Worm (Caenorhabditis elegans): ENCODE data around the gene F56B3.9.
A peak's percentile ranks its signal among the peaks of the same experiment; 100 is the strongest.

Gene F56B3.9

DNA sequence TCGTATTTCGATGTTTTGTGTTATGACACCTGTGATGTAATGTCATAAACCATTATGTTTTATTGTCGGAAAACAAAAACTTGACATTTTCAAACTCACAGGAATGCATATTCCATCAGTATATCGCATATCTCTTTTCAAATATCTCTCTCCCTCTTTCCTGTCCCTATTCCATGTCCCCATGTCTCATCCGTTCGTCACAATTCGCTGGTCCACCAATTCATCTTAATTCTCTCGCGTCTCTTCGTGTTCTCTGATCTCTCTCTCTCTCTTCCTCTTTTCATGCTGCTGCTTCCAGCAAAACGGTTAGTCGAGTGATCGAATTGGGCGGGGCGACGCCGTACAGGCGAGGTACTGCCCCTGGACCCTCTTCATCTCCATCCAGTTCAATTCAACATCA lies 29.3 kb upstream of the F56B3.9 start:
- TF ChIP-seq zip-8 (tag; optimal IDR thresholded peaks at IDR 0.05) (no peak), unc-62 (GFP tag; optimal IDR thresholded peaks at IDR 0.05) (peak; percentile 53)

DNA sequence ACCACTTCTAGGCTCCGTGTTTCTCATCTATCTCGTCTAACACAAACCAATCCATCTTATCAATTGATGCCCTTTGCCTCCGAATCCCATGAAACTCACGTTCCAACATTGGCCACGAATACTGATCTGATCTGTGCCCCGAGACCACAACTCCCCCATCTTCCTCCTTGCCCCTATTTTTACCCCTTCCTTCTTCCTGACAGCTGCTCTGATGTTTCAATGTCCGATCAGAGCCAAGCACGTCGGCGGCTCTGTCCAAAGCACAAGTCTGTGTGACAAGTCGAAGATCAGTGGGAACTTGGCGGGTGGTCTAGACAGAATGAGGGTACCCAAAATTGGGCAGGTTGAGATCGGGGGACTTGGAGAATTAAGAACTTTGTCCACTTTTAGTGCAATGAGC lies 24.8 kb upstream of the F56B3.9 start:
- TF ChIP-seq bed-3 (GFP tag; optimal IDR thresholded peaks at IDR 0.05) (no peak), flh-1 (GFP tag; optimal IDR thresholded peaks at IDR 0.05) (no peak), mab-5 (tag; optimal IDR thresholded peaks at IDR 0.05) (no peak), hlh-1 (tag; optimal IDR thresholded peaks at IDR 0.05) (no peak), tbx-8 (GFP tag; optimal IDR thresholded peaks at IDR 0.05) (no peak)

DNA sequence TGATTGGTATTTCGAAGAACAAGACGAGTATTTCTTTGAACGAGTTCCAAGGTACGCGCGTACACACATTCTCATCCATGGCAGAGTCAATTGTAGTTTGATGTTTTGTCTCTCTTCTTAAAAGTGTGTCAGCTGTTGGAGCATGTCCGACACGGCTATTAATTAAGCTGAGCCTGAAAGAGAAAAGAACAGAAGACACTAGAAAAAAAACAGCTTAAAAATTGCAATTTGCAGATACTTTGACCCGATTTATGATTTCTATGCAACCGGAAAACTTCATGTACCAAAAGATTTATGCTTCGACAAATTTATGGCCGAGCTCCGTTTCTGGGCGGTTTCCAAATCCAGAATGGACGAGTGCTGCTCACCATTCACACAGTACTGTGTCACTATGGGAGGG lies 21.6 kb upstream of the F56B3.9 start:
- TF ChIP-seq ces-1 (GFP tag; optimal IDR thresholded peaks at IDR 0.05) = no peak

DNA sequence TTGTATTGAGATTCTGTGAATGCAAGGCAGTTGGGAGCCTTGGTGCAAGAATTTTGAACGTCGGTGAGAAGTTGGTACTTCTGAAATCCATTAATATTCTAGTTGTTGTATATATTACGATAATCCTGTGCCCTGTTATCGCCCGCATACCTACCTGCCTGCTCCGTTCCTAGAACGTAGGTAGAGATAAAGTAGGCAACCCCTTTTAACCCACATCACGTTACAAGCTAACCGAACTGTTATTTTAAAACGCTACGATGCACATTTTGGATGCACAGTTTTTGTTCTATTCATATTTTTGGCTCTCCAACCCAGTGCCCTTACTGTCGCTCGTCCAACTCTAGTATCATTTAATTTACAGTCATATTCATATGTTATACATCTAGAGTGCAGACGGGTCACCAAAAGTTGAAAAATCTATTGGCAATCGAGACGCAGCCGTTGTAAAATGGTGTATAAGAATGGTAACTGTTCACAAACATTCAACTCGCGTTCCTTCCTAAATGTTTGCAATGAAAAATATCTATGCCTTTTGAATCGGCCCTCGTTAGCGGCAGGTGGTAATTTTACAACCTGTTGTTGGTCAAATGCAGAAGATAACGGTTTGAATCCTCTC lies 16.7 kb upstream of the F56B3.9 start:
- no peak for TF ChIP-seq nhr-28 (tag; optimal IDR thresholded peaks at IDR 0.05)
- TF ChIP-seq ceh-39 (tag; optimal IDR thresholded peaks at IDR 0.05) = no peak
- no peak for TF ChIP-seq ztf-11 (tag; optimal IDR thresholded peaks at IDR 0.05)
- no peak for TF ChIP-seq nhr-2 (tag; optimal IDR thresholded peaks at IDR 0.05)
- TF ChIP-seq sem-2 (GFP tag; optimal IDR thresholded peaks at IDR 0.05) = no peak
- no peak for TF ChIP-seq nhr-76 (tag; optimal IDR thresholded peaks at IDR 0.05)
- no peak for TF ChIP-seq elt-3 (tag; optimal IDR thresholded peaks at IDR 0.05)
- no peak for TF ChIP-seq nhr-12 (tag; optimal IDR thresholded peaks at IDR 0.05)
- no peak for TF ChIP-seq mep-1 (tag; optimal IDR thresholded peaks at IDR 0.05)
- TF ChIP-seq lsy-2 (tag; optimal IDR thresholded peaks at IDR 0.05) = no peak
- no peak for TF ChIP-seq pha-4 (tag; optimal IDR thresholded peaks at IDR 0.05)
- no peak for TF ChIP-seq unc-39 (tag; optimal IDR thresholded peaks at IDR 0.05)
- TF ChIP-seq drap-1 (GFP tag; optimal IDR thresholded peaks at IDR 0.05) = no peak
- TF ChIP-seq ces-1 (GFP tag; optimal IDR thresholded peaks at IDR 0.05) = no peak
- TF ChIP-seq lin-13 (tag; optimal IDR thresholded peaks at IDR 0.05) = no peak
- TF ChIP-seq lin-32 (GFP tag; optimal IDR thresholded peaks at IDR 0.05) = no peak

DNA sequence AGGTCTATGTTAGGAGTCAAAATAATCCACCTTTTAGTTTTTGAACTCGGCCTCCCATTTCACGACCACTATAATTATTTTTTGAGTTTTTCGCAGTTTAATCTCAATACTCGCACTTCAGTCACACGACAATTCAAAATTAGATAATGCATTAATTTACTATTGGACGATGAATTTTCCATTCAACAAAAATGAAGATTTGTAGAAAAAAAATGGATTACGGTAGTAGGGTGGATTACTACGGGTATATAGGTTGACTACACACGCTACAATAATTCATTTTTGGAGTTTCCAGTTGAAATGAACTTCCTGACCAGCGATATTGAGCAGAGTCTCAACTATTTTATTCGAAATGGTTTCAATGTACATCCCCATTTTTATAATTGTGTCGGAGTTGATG lies 14.7 kb upstream of the F56B3.9 start, which contains the start of gene srt-23:
srt-23 (plus strand) TSS at position 301 of the 400 bp plus-strand sequence.
- TF ChIP-seq nhr-76 (tag; optimal IDR thresholded peaks at IDR 0.05) = no peak
- no peak for TF ChIP-seq elt-1 (tag; optimal IDR thresholded peaks at IDR 0.05; ENCODE audit: borderline replicate concordance, insufficient read depth)
- no peak for TF ChIP-seq lsy-2 (tag; optimal IDR thresholded peaks at IDR 0.05)
- no peak for TF ChIP-seq nhr-2 (tag; optimal IDR thresholded peaks at IDR 0.05)
- TF ChIP-seq nhr-12 (tag; optimal IDR thresholded peaks at IDR 0.05) = no peak
- no peak for TF ChIP-seq pha-4 (tag; optimal IDR thresholded peaks at IDR 0.05)
- TF ChIP-seq zip-8 (tag; optimal IDR thresholded peaks at IDR 0.05) = no peak
- TF ChIP-seq ces-1 (GFP tag; optimal IDR thresholded peaks at IDR 0.05) = no peak
- no peak for TF ChIP-seq ceh-83 (GFP tag; optimal IDR thresholded peaks at IDR 0.05)
- no peak for TF ChIP-seq drap-1 (GFP tag; optimal IDR thresholded peaks at IDR 0.05)
- no peak for TF ChIP-seq bed-3 (GFP tag; optimal IDR thresholded peaks at IDR 0.05)

DNA sequence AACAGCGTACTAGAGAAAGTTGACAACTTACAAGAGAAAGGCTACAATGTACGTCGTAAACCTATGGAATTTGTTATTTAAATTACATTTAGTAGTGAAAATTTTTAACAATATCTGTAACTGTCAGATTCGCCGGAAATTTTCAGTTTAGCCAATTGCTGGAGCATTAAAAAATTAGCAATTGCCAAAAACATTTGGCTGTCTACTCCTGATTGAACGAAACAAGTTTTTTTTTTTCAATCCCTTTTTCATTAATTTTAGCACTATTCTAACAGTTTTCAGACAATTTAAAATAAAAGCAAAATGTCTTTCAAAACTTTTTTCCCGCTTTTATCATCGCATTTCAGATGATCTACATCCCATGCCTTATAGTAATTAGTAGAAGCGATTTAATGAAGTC lies 14.2 kb upstream of the F56B3.9 start:
- TF ChIP-seq cnd-1 (tag; optimal IDR thresholded peaks at IDR 0.05) = no peak

DNA sequence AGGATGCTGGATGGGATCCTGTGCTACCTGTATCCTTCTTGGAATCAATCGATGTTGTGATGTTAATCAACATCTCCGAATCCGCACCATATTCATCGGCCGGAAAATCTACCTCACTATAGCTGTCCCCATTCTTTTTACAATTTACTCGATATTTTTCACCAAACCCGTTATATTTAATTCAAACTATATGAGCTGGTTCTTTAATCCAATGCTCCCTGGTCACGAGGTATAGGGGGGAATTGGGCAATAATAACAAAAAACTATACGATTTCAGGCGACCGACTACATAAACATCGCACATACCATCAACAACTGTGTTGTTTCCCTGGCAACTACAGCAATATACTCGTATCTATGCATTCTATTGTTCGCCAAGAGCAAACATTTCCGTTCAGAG lies 13.6 kb upstream of the F56B3.9 start:
- no peak for TF ChIP-seq nhr-2 (tag; optimal IDR thresholded peaks at IDR 0.05)
- no peak for TF ChIP-seq nhr-28 (tag; optimal IDR thresholded peaks at IDR 0.05)
- no peak for TF ChIP-seq nhr-237 (tag; optimal IDR thresholded peaks at IDR 0.05)
- no peak for TF ChIP-seq pha-4 (tag; optimal IDR thresholded peaks at IDR 0.05)
- no peak for TF ChIP-seq nhr-76 (tag; optimal IDR thresholded peaks at IDR 0.05)
- no peak for TF ChIP-seq ceh-39 (tag; optimal IDR thresholded peaks at IDR 0.05)
- TF ChIP-seq hlh-1 (tag; optimal IDR thresholded peaks at IDR 0.05) = no peak
- TF ChIP-seq flh-1 (GFP tag; optimal IDR thresholded peaks at IDR 0.05) = no peak
- no peak for TF ChIP-seq bed-3 (GFP tag; optimal IDR thresholded peaks at IDR 0.05)

All from whole organism, mixed stage, embryonic.